Worm (Caenorhabditis elegans): ENCODE results near the gene atg-16.1.

The atg-16.1 gene

ce11 chrX:4462390-4462789, at the start of gene atg-16.1:
TSS of gene atg-16.1 (minus strand) at chrX:4462465.
- TF ChIP-seq dao-5 (tag; optimal IDR thresholded peaks at IDR 0.05): no peak
- peak; percentile 35 for TF ChIP-seq W03F9.2 (tag; optimal IDR thresholded peaks at IDR 0.05)
- TF ChIP-seq him-1 (tag; optimal IDR thresholded peaks at IDR 0.05): no peak

DNA sequence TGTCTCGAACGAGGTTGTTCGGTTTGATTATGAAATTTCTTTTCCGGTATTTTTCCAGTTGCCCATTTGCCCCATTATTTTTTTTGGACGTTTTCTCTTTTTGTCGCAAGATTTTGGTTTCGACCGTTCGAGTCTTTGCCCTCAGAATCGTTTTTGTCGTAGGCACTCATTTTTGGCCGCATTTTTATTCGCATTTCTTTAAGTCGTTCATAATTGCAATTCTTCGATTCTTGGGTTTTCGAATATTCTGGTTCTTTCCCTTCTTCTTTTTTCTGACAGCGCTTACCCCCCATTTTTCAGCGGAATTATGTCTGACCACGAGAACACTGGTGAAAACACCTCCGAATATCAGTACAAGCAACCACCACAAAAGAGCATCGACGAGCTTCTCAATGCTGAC, 45.9 kb upstream of the atg-16.1 start, which contains the start of gene rhi-1:
Gene rhi-1, plus strand, starts transcription at position 301 of the 400 bp plus-strand sequence.
- no peak for TF ChIP-seq W03F9.2 (tag; optimal IDR thresholded peaks at IDR 0.05)
- TF ChIP-seq him-1 (tag; optimal IDR thresholded peaks at IDR 0.05): no peak
- TF ChIP-seq dao-5 (tag; optimal IDR thresholded peaks at IDR 0.05): no peak

DNA sequence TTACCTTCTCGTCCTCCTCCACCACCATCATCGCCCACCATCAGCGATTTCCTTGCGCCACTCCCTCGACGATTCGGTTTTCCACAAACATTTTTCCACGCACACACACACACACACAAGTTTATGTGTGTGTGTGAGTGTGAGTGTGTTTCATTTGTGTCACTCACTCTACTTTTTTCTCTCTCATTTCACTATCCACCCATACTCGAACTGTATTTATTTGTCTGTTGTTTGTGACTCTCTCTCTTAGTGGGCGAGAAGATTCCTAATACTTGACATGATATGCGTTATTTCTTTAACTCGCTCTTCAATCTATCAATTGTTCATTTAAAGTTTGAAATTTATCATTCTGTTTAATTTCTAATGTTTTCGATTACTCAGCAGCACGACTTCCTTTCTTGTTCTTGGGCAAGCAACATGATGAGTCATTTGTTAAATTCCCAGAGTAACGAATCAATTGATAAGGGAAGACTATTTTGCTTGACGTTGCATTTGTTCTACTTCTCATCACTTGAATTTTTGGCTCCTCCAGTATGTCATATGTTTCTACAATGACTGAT, 44.9 kb upstream of the atg-16.1 start:
- TF ChIP-seq W03F9.2 (tag; optimal IDR thresholded peaks at IDR 0.05) (no peak), dao-5 (tag; optimal IDR thresholded peaks at IDR 0.05) (no peak), him-1 (tag; optimal IDR thresholded peaks at IDR 0.05) (no peak)

DNA sequence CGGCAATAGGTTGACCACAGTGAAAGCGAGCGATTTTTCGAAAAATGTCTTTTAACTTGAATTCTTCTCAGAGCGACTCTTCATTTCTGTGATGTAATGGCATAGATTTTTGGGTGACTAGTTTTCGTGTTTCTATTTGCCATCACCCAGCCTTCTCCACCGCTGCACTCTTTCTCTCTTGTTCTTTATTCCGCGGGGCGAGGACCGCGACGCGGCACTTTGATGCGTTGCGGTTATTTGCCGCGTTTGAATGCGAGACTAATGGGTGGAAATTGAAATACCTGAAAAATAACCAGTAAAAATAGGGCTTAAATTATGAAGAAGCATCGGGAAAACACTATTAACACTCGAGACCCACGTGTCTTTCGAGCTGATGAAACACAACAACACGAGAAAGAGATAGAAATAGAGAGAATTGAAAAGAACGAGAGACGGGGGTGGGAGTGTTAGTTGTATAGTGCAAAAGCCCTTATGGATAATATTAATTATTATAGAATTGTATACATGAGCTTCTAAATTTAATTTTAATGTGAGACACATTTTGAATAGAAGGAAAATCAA, 41.9 kb upstream of the atg-16.1 start, which contains the start of gene dgk-2:
Gene dgk-2, minus strand, starts transcription at position 281 of the 561 bp plus-strand sequence.
- no peak for TF ChIP-seq him-1 (tag; optimal IDR thresholded peaks at IDR 0.05)
- TF ChIP-seq W03F9.2 (tag; optimal IDR thresholded peaks at IDR 0.05): no peak
- no peak for TF ChIP-seq dao-5 (tag; optimal IDR thresholded peaks at IDR 0.05)

- TF ChIP-seq W03F9.2 (tag; optimal IDR thresholded peaks at IDR 0.05) (no peak), him-1 (tag; optimal IDR thresholded peaks at IDR 0.05) (no peak), dao-5 (tag; optimal IDR thresholded peaks at IDR 0.05) (no peak)
Measured at ce11 chrX:4503259-4503658, 41.0 kb upstream of the atg-16.1 start.

- TF ChIP-seq him-1 (tag; optimal IDR thresholded peaks at IDR 0.05) (no peak), dao-5 (tag; optimal IDR thresholded peaks at IDR 0.05) (no peak), W03F9.2 (tag; optimal IDR thresholded peaks at IDR 0.05) (no peak)
Measured at ce11 chrX:4502039-4502438, 39.8 kb upstream of the atg-16.1 start.

- TF ChIP-seq W03F9.2 (tag; optimal IDR thresholded peaks at IDR 0.05) (no peak), him-1 (tag; optimal IDR thresholded peaks at IDR 0.05) (no peak), dao-5 (tag; optimal IDR thresholded peaks at IDR 0.05) (no peak)
Measured at ce11 chrX:4500499-4500898, 38.2 kb upstream of the atg-16.1 start.

ce11 chrX:4498478-4498877, 36.2 kb upstream of the atg-16.1 start:
- TF ChIP-seq W03F9.2 (tag; optimal IDR thresholded peaks at IDR 0.05) (no peak), dao-5 (tag; optimal IDR thresholded peaks at IDR 0.05) (no peak), him-1 (tag; optimal IDR thresholded peaks at IDR 0.05) (no peak)

DNA sequence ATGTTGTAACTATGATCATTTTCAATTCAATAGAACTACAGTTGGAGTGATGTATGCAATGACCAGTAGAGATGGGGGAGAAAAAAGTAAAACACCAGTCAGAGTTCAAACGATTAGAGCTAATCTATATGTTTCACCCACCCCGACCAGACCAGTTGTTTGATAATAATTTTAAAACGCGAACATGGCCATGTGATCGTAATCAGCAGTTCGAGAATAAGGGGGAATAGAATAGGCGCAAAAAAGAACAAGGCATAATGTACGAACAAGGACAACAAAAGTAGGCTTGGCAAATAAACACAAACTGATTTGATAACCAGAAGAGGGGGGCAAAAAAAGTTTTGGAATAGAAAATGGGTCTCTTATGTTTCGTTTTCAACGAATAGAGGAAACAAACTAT, 35.8 kb upstream of the atg-16.1 start:
- TF ChIP-seq dao-5 (tag; optimal IDR thresholded peaks at IDR 0.05): no peak
- no peak for TF ChIP-seq him-1 (tag; optimal IDR thresholded peaks at IDR 0.05)
- TF ChIP-seq W03F9.2 (tag; optimal IDR thresholded peaks at IDR 0.05): no peak

- TF ChIP-seq him-1 (tag; optimal IDR thresholded peaks at IDR 0.05) (no peak), W03F9.2 (tag; optimal IDR thresholded peaks at IDR 0.05) (no peak), dao-5 (tag; optimal IDR thresholded peaks at IDR 0.05) (no peak)
Measured at ce11 chrX:4495814-4496567, 33.7 kb upstream of the atg-16.1 start.

- TF ChIP-seq dao-5 (tag; optimal IDR thresholded peaks at IDR 0.05) (no peak), W03F9.2 (tag; optimal IDR thresholded peaks at IDR 0.05) (no peak), him-1 (tag; optimal IDR thresholded peaks at IDR 0.05) (no peak)
Measured at ce11 chrX:4493439-4494006, 31.3 kb upstream of the atg-16.1 start.

- TF ChIP-seq him-1 (tag; optimal IDR thresholded peaks at IDR 0.05): no peak
- TF ChIP-seq dao-5 (tag; optimal IDR thresholded peaks at IDR 0.05): no peak
- TF ChIP-seq W03F9.2 (tag; optimal IDR thresholded peaks at IDR 0.05): no peak
Measured at ce11 chrX:4492199-4492598, 29.9 kb upstream of the atg-16.1 start, which contains the start of gene F46H6.5. TSS of gene F46H6.5 (minus strand) at chrX:4492208.

DNA sequence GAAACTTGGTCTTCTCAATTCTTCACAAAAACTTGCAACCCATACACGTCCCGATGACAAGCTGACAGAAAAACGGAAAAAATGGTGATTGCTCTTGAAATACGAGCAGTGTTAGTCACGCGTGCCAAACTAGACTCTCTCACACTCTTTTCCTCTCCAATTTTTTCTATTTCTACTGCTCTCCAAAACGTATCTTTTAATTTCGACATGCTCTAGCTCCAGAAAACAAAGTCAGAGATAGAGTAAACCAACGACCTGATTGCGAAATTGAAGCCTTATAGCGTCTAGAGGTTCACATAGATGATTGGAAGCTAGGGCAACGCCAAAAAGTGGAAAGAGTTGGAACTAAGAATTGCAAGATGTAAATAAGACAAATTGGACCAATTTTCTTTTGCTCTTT, 28.1 kb upstream of the atg-16.1 start:
- no peak for TF ChIP-seq him-1 (tag; optimal IDR thresholded peaks at IDR 0.05)
- no peak for TF ChIP-seq dao-5 (tag; optimal IDR thresholded peaks at IDR 0.05)
- no peak for TF ChIP-seq W03F9.2 (tag; optimal IDR thresholded peaks at IDR 0.05)

- no peak for TF ChIP-seq dao-5 (tag; optimal IDR thresholded peaks at IDR 0.05)
- no peak for TF ChIP-seq him-1 (tag; optimal IDR thresholded peaks at IDR 0.05)
- TF ChIP-seq W03F9.2 (tag; optimal IDR thresholded peaks at IDR 0.05): no peak
Measured at ce11 chrX:4488807-4489336, 26.6 kb upstream of the atg-16.1 start, which contains the start of gene ncr-1. TSS of gene ncr-1 (minus strand) at chrX:4488857.

All from whole organism, L4/young adult.